Worm (Caenorhabditis elegans): ENCODE data around the gene ZK488.5.

ce11 chrV:556055-556454 is 37.0 kb upstream of the ZK488.5 start, which contains the start of gene srx-8:
- TF ChIP-seq dpff-1 (tag; optimal IDR thresholded peaks at IDR 0.05): no peak
- TF ChIP-seq ceh-27 (GFP tag; optimal IDR thresholded peaks at IDR 0.05): no peak
- no peak for TF ChIP-seq F49E8.2 (tag; optimal IDR thresholded peaks at IDR 0.05; ENCODE audit: insufficient read depth)
- no peak for TF ChIP-seq F22D6.2 (tag; optimal IDR thresholded peaks at IDR 0.05)
- TF ChIP-seq nhr-27 (tag; optimal IDR thresholded peaks at IDR 0.05): no peak
- TF ChIP-seq xnd-1 (tag; optimal IDR thresholded peaks at IDR 0.05): no peak
- TF ChIP-seq madf-6 (GFP tag; IDR thresholded peaks at IDR 0.05): no peak
- no peak for TF ChIP-seq hmg-20 (GFP tag; IDR thresholded peaks at IDR 0.05)
- TF ChIP-seq unc-62 (GFP tag; optimal IDR thresholded peaks at IDR 0.05): no peak
- no peak for TF ChIP-seq ztf-26 (tag; optimal IDR thresholded peaks at IDR 0.05)
- TF ChIP-seq ztf-18 (tag; optimal IDR thresholded peaks at IDR 0.05): no peak

All from whole organism, young adult.